ENCODE assay signal across 7 worm cellular contexts in the genomic region with DNA sequence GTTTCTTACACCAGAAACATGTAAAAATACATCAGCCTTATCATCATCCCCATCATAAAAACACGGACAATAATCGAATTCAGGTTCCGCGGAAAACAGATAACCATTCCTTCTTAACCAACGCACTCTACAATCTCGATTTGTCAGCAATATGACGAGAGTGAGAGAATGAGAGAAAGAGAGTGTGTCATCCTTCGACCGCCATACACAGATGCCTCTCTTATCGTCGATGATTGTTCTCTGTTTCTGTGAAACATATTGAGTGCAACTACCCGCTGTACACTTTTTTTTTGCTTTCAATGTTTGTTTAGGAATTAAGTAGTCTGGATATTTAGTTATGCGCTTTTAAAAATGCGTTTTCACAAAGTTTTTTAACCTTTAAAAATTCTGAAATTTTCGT.
TF ChIP-seq lines count a peak whose summit lies in the region.

No protein-coding gene starts in this region.

TF ChIP-seq in whole organism, L1 larva, 84 proteins besides CTCF, POLR2A, EP300 and RAD21 (continues in another document):
- TF ChIP-seq lin-15B (tag; optimal IDR thresholded peaks at IDR 0.05; lab: Kevin White, UChicago) (no peak), isw-1 (GFP tag; IDR thresholded peaks at IDR 0.05; lab: Robert Waterston, UW) (no peak), sox-4 (tag; optimal IDR thresholded peaks at IDR 0.05; lab: Kevin White, UChicago) (no peak), ceh-63 (GFP tag; optimal IDR thresholded peaks at IDR 0.05; lab: Kevin White, UChicago) (no peak), lin-35 (GFP tag; optimal IDR thresholded peaks at IDR 0.05; lab: Kevin White, UChicago) (peak in 1 of 2 experiments; percentile 75), zip-4 (GFP tag; optimal IDR thresholded peaks at IDR 0.05; lab: Kevin White, UChicago) (no peak), ceh-8 (GFP tag; optimal IDR thresholded peaks at IDR 0.05; lab: Kevin White, UChicago) (no peak), sup-37 (GFP tag; optimal IDR thresholded peaks at IDR 0.05; lab: Kevin White, UChicago) (no peak), rnt-1 (tag; optimal IDR thresholded peaks at IDR 0.05; lab: Kevin White, UChicago) (no peak), ama-1 (optimal IDR thresholded peaks at IDR 0.05; lab: Kevin White, UChicago) (no peak), lin-14 (GFP tag; optimal IDR thresholded peaks at IDR 0.05; lab: Kevin White, UChicago) (peak; percentile 75), nhr-71 (tag; optimal IDR thresholded peaks at IDR 0.05; lab: Kevin White, UChicago) (peak; percentile 64), dpl-1 (GFP tag; optimal IDR thresholded peaks at IDR 0.05; lab: Kevin White, UChicago) (no peak)

TF ChIP-seq in whole organism, L2 larva, 48 proteins besides CTCF, POLR2A, EP300 and RAD21 (continues in another document):
- TF ChIP-seq ztf-11 (tag; optimal IDR thresholded peaks at IDR 0.05; lab: Kevin White, UChicago) (no peak), ztf-4 (tag; optimal IDR thresholded peaks at IDR 0.05; lab: Kevin White, UChicago) (no peak), crh-2 (tag; optimal IDR thresholded peaks at IDR 0.05; lab: Kevin White, UChicago) (peak; percentile 50), gmeb-1 (tag; optimal IDR thresholded peaks at IDR 0.05; lab: Kevin White, UChicago) (peak; percentile 30), nhr-21 (tag; optimal IDR thresholded peaks at IDR 0.05; lab: Kevin White, UChicago) (peak; percentile 45), snpc-4 (tag; optimal IDR thresholded peaks at IDR 0.05; lab: Kevin White, UChicago) (no peak), lsy-2 (tag; optimal IDR thresholded peaks at IDR 0.05; lab: Kevin White, UChicago) (peak in 1 of 2 experiments; percentile 36), egl-27 (tag; optimal IDR thresholded peaks at IDR 0.05; lab: Kevin White, UChicago) (peak; percentile 1), elt-1 (tag; optimal IDR thresholded peaks at IDR 0.05; lab: Kevin White, UChicago) (peak; percentile 45), sma-9 (GFP tag; optimal IDR thresholded peaks at IDR 0.05; lab: Kevin White, UChicago) (peak; percentile 92), sma-9 (tag; optimal IDR thresholded peaks at IDR 0.05; lab: Kevin White, UChicago) (no peak), peb-1 (tag; optimal IDR thresholded peaks at IDR 0.05; lab: Kevin White, UChicago) (no peak), fos-1 (tag; optimal IDR thresholded peaks at IDR 0.05; lab: Kevin White, UChicago) (peak; percentile 98)

TF ChIP-seq in whole organism, L3 larva, 47 proteins besides CTCF, POLR2A, EP300 and RAD21 (continues in another document):
- TF ChIP-seq nfya-1 (tag; optimal IDR thresholded peaks at IDR 0.05; lab: Kevin White, UChicago; ENCODE audit: insufficient read depth) (peak; percentile 33), nhr-23 (tag; optimal IDR thresholded peaks at IDR 0.05; lab: Kevin White, UChicago) (peak; percentile 59), elt-3 (tag; optimal IDR thresholded peaks at IDR 0.05; lab: Kevin White, UChicago) (no peak), egl-5 (tag; optimal IDR thresholded peaks at IDR 0.05; lab: Kevin White, UChicago) (no peak), pha-4 (tag; optimal IDR thresholded peaks at IDR 0.05; lab: Kevin White, UChicago) (peak; percentile 81), pqm-1 (tag; optimal IDR thresholded peaks at IDR 0.05; lab: Kevin White, UChicago) (peak; percentile 99), nhr-25 (tag; optimal IDR thresholded peaks at IDR 0.05; lab: Kevin White, UChicago) (peak; percentile 36), aly-2 (tag; optimal IDR thresholded peaks at IDR 0.05; lab: Kevin White, UChicago) (no peak), egl-27 (tag; optimal IDR thresholded peaks at IDR 0.05; lab: Kevin White, UChicago) (no peak), jun-1 (tag; optimal IDR thresholded peaks at IDR 0.05; lab: Kevin White, UChicago) (peak; percentile 79), lin-39 (tag; optimal IDR thresholded peaks at IDR 0.05; lab: Kevin White, UChicago) (no peak), unc-62 (GFP tag; optimal IDR thresholded peaks at IDR 0.05; lab: Kevin White, UChicago) (no peak)

TF ChIP-seq in whole organism, L4 larva, 104 proteins besides CTCF, POLR2A, EP300 and RAD21 (continues in another document):
- TF ChIP-seq ZK546.5 (tag; optimal IDR thresholded peaks at IDR 0.05; lab: Kevin White, UChicago) (no peak), lin-1 (GFP tag; IDR thresholded peaks at IDR 0.05; lab: Robert Waterston, UW) (0 out of 2 replicates have a peak, but pooled peaks have one; percentile 52), sdz-12 (GFP tag; optimal IDR thresholded peaks at IDR 0.05; lab: Kevin White, UChicago) (no peak), Y48G9A.11 (GFP tag; IDR thresholded peaks at IDR 0.05; lab: Robert Waterston, UW) (no peak), hlh-30 (tag; optimal IDR thresholded peaks at IDR 0.05; lab: Kevin White, UChicago; ENCODE audit: insufficient read depth) (peak; percentile 59), mxl-2 (GFP tag; conservative IDR thresholded peaks at IDR 0.05; lab: Robert Waterston, UW) (no peak), nhr-10 (tag; optimal IDR thresholded peaks at IDR 0.05; lab: Kevin White, UChicago) (peak; percentile 21), dpl-1 (GFP tag; optimal IDR thresholded peaks at IDR 0.05; lab: Kevin White, UChicago) (no peak), nhr-76 (tag; optimal IDR thresholded peaks at IDR 0.05; lab: Kevin White, UChicago) (no peak), lin-39 (tag; optimal IDR thresholded peaks at IDR 0.05; lab: Kevin White, UChicago) (no peak), nhr-42 (GFP tag; IDR thresholded peaks at IDR 0.05; lab: Robert Waterston, UW) (0 out of 2 replicates have a peak, but pooled peaks have one; percentile 53), ceh-44 (GFP tag; IDR thresholded peaks at IDR 0.05; lab: Robert Waterston, UW) (no peak), nhr-48 (tag; optimal IDR thresholded peaks at IDR 0.05; lab: Kevin White, UChicago) (peak; percentile 90)

TF ChIP-seq in whole organism, late embryonic, 69 proteins besides CTCF, POLR2A, EP300 and RAD21:
- TF ChIP-seq hlh-15 (tag; optimal IDR thresholded peaks at IDR 0.05; lab: Kevin White, UChicago) = no peak
- peak; percentile 8 for TF ChIP-seq rnt-1 (tag; optimal IDR thresholded peaks at IDR 0.05; lab: Kevin White, UChicago)
- peak; percentile 19 for TF ChIP-seq dve-1 (tag; optimal IDR thresholded peaks at IDR 0.05; lab: Kevin White, UChicago)
- TF ChIP-seq elt-2 (tag; optimal IDR thresholded peaks at IDR 0.05; lab: Kevin White, UChicago) = peak; percentile 64

TF ChIP-seq in whole organism, mixed stage, embryonic, 35 proteins besides CTCF, POLR2A, EP300 and RAD21:
- peak; percentile 29 for TF ChIP-seq unc-62 (GFP tag; optimal IDR thresholded peaks at IDR 0.05; lab: Kevin White, UChicago)
- TF ChIP-seq lsy-2 (tag; optimal IDR thresholded peaks at IDR 0.05; lab: Kevin White, UChicago) = no peak
- TF ChIP-seq ztf-11 (tag; optimal IDR thresholded peaks at IDR 0.05; lab: Kevin White, UChicago) = no peak
- no peak for TF ChIP-seq ces-1 (GFP tag; optimal IDR thresholded peaks at IDR 0.05; lab: Kevin White, UChicago)
- TF ChIP-seq elt-1 (tag; optimal IDR thresholded peaks at IDR 0.05; lab: Kevin White, UChicago; ENCODE audit: borderline replicate concordance, insufficient read depth) = peak; percentile 65
- TF ChIP-seq unc-39 (tag; optimal IDR thresholded peaks at IDR 0.05; lab: Kevin White, UChicago) = no peak
- no peak for TF ChIP-seq sem-2 (GFP tag; optimal IDR thresholded peaks at IDR 0.05; lab: Kevin White, UChicago)
- no peak for TF ChIP-seq mls-2 (tag; optimal IDR thresholded peaks at IDR 0.05; lab: Kevin White, UChicago)
- no peak for TF ChIP-seq sptf-1 (tag; optimal IDR thresholded peaks at IDR 0.05; lab: Kevin White, UChicago)
- no peak for TF ChIP-seq M03D4.4 (tag; optimal IDR thresholded peaks at IDR 0.05; lab: Kevin White, UChicago)

TF ChIP-seq in whole organism, young adult, 124 proteins besides CTCF, POLR2A, EP300 and RAD21:
- TF ChIP-seq lin-40 (tag; optimal IDR thresholded peaks at IDR 0.05; lab: Kevin White, UChicago) (peak; percentile 35), mes-4 (tag; optimal IDR thresholded peaks at IDR 0.05; lab: Kevin White, UChicago) (no peak), tbp1 (GFP tag; optimal IDR thresholded peaks at IDR 0.05; lab: Kevin White, UChicago) (peak; percentile 36), snpc-4 (GFP tag; optimal IDR thresholded peaks at IDR 0.05; lab: Kevin White, UChicago) (no peak), snpc-4 (tag; optimal IDR thresholded peaks at IDR 0.05; lab: Kevin White, UChicago) (peak in 1 of 4 experiments; percentile 14), attf-5 (GFP tag; optimal IDR thresholded peaks at IDR 0.05; lab: Kevin White, UChicago) (no peak), let-607 (tag; optimal IDR thresholded peaks at IDR 0.05; lab: Kevin White, UChicago) (peak in 1 of 2 experiments; percentile 31), hmg-1.2 (GFP tag; IDR thresholded peaks at IDR 0.05; lab: Robert Waterston, UW) (0 out of 2 replicates have a peak, but pooled peaks have one; percentile 10), cebp-1 (GFP tag; IDR thresholded peaks at IDR 0.05; lab: Robert Waterston, UW) (no peak), cebp-1 (tag; optimal IDR thresholded peaks at IDR 0.05; lab: Kevin White, UChicago) (peak; percentile 40), nhr-80 (tag; optimal IDR thresholded peaks at IDR 0.05; lab: Kevin White, UChicago) (peak; percentile 91), atf-7 (tag; optimal IDR thresholded peaks at IDR 0.05; lab: Kevin White, UChicago) (peak; percentile 24), pha-4 (tag; optimal IDR thresholded peaks at IDR 0.05; lab: Kevin White, UChicago) (peak; percentile 71)
